Fruit fly (Drosophila melanogaster): ENCODE measurements around the gene Gbeta13F.

Gene Gbeta13F

dm6 chrX:15844139-15844538, 15.8 kb upstream of the Gbeta13F start, which contains the start of the genes ArgRS and CG8578 (continued):
- peak; percentile 89 for TF ChIP-seq pum (GFP tag; optimal IDR thresholded peaks at IDR 0.05)
- peak; percentile 19 for TF ChIP-seq az2 (GFP tag; optimal IDR thresholded peaks at IDR 0.05)
- peak; percentile 86 for TF ChIP-seq CG17361 (GFP tag; IDR thresholded peaks at IDR 0.05)
- peak; percentile 91 for TF ChIP-seq knrl (GFP tag; IDR thresholded peaks at IDR 0.05; ENCODE audit: partially characterized antibody)
- TF ChIP-seq CG2712 (tag; optimal IDR thresholded peaks at IDR 0.05) = peak; percentile 80
- TF ChIP-seq CG1792 (GFP tag; optimal IDR thresholded peaks at IDR 0.05) = peak; percentile 21
- no peak for TF ChIP-seq CG13894 (tag; optimal IDR thresholded peaks at IDR 0.05)
- TF ChIP-seq Trl (optimal IDR thresholded peaks at IDR 0.05) = no peak
- peak; percentile 82 for TF ChIP-seq Trl (GFP tag; optimal IDR thresholded peaks at IDR 0.05)
- TF ChIP-seq CG4820 (GFP tag; optimal IDR thresholded peaks at IDR 0.05) = no peak
- TF ChIP-seq NC2α (GFP tag; optimal IDR thresholded peaks at IDR 0.05) = no peak
- TF ChIP-seq CG7928 (GFP tag; optimal IDR thresholded peaks at IDR 0.05) = no peak
- TF ChIP-seq CG3838 (GFP tag; optimal IDR thresholded peaks at IDR 0.05) = no peak
- TF ChIP-seq Hmx (GFP tag; optimal IDR thresholded peaks at IDR 0.05) = no peak
- TF ChIP-seq YL-1 (GFP tag; optimal IDR thresholded peaks at IDR 0.05) = peak; percentile 34
- peak in 1 of 2 experiments; percentile 18 for TF ChIP-seq Hr51 (GFP tag; optimal IDR thresholded peaks at IDR 0.05)
- TF ChIP-seq usp (GFP tag; optimal IDR thresholded peaks at IDR 0.05) = no peak
- no peak for TF ChIP-seq prd (optimal IDR thresholded peaks at IDR 0.05)
- peak; percentile 85 for TF ChIP-seq prd (GFP tag; IDR thresholded peaks at IDR 0.05)
- no peak for TF ChIP-seq CG6175 (GFP tag; IDR thresholded peaks at IDR 0.05)
- TF ChIP-seq Xrp1 (GFP tag; IDR thresholded peaks at IDR 0.05) = peak; percentile 51; the same call in 1 of the 2 replicates
- no peak for TF ChIP-seq NfI (GFP tag; optimal IDR thresholded peaks at IDR 0.05)
- TF ChIP-seq CG15479 (GFP tag; optimal IDR thresholded peaks at IDR 0.05) = no peak
- peak; percentile 50 for TF ChIP-seq CG13424 (tag; optimal IDR thresholded peaks at IDR 0.05)
- peak; percentile 84 for TF ChIP-seq CG8290 (GFP tag; optimal IDR thresholded peaks at IDR 0.05)
- no peak for TF ChIP-seq CG8290 (tag; optimal IDR thresholded peaks at IDR 0.05)
- TF ChIP-seq lmd (GFP tag; IDR thresholded peaks at IDR 0.05) = peak; percentile 70
- no peak for TF ChIP-seq CG10321 (GFP tag; IDR thresholded peaks at IDR 0.05)
- peak; percentile 90 for TF ChIP-seq CG14860 (GFP tag; IDR thresholded peaks at IDR 0.05; ENCODE audit: partially characterized antibody)
- peak; percentile 7 for TF ChIP-seq CG8944 (GFP tag; optimal IDR thresholded peaks at IDR 0.05)
- peak; percentile 71 for TF ChIP-seq CG9727 (GFP tag; optimal IDR thresholded peaks at IDR 0.05)
- TF ChIP-seq CG13287 (GFP tag; IDR thresholded peaks at IDR 0.05; ENCODE audit: partially characterized antibody) = peak; percentile 85
- TF ChIP-seq crol (GFP tag; IDR thresholded peaks at IDR 0.05) = no peak
- no peak for TF ChIP-seq Awh (GFP tag; IDR thresholded peaks at IDR 0.05)
- TF ChIP-seq sima (GFP tag; optimal IDR thresholded peaks at IDR 0.05) = peak; percentile 29
- peak; percentile 26; the same call in 1 of the 2 replicates for TF ChIP-seq CG2129 (GFP tag; IDR thresholded peaks at IDR 0.05; ENCODE audit: partially characterized antibody)
- no peak for TF ChIP-seq Tbp (GFP tag; optimal IDR thresholded peaks at IDR 0.05)
- TF ChIP-seq CG3065 (GFP tag; optimal IDR thresholded peaks at IDR 0.05) = no peak
- TF ChIP-seq HLHmδ (GFP tag; optimal IDR thresholded peaks at IDR 0.05) = no peak
- no peak for TF ChIP-seq Adf1 (GFP tag; IDR thresholded peaks at IDR 0.05)
- no peak for TF ChIP-seq Deaf1 (tag; optimal IDR thresholded peaks at IDR 0.05)
- no peak for TF ChIP-seq da (GFP tag; optimal IDR thresholded peaks at IDR 0.05)
- no peak for TF ChIP-seq fd3F (GFP tag; optimal IDR thresholded peaks at IDR 0.05)
- peak; percentile 82 for TF ChIP-seq Gug (GFP tag; IDR thresholded peaks at IDR 0.05)
- no peak for TF ChIP-seq CG4424 (GFP tag; optimal IDR thresholded peaks at IDR 0.05)
- peak; percentile 40 for TF ChIP-seq CG3163 (GFP tag; optimal IDR thresholded peaks at IDR 0.05)
- peak; percentile 26 for TF ChIP-seq schlank (tag; optimal IDR thresholded peaks at IDR 0.05)
- no peak; the same call in 1 of the 2 replicates for TF ChIP-seq CG32532 (GFP tag; IDR thresholded peaks at IDR 0.05)
- TF ChIP-seq tin (GFP tag; optimal IDR thresholded peaks at IDR 0.05) = peak; percentile 24
- TF ChIP-seq Sox102F (GFP tag; optimal IDR thresholded peaks at IDR 0.05) = no peak
- no peak for TF ChIP-seq ro (GFP tag; IDR thresholded peaks at IDR 0.05)
- peak; percentile 82 for TF ChIP-seq hb (GFP tag; IDR thresholded peaks at IDR 0.05; ENCODE audit: partially characterized antibody)

Data from whole organism, embryonic.